Worm (Caenorhabditis elegans): Measurements from ENCODE around the gene F15B9.10.

DNA sequence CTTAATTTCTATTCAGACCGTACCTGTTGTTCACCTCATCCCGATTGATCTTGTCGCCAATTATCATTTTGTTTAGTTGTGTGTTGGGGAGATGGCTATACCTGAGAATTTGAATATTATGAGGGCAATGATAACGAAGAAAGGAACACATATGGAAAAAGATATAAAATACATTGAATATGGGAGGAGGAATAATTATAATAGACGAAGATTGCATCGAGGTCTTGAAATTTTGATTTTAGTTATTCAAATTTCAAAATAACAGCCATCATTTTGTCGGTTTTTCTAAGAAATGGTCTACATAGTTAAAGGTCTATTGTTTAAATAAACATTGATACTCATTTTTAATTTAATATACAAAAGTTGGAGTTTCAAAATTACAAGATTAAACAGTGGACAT lies 21.7 kb downstream of the F15B9.10 start, which contains the start of gene shw-3:
- TF ChIP-seq ref-1 (GFP tag; conservative IDR thresholded peaks at IDR 0.05) (no peak), flt-1 (GFP tag; IDR thresholded peaks at IDR 0.05) (no peak), T22C8.4 (GFP tag; IDR thresholded peaks at IDR 0.05) (no peak), tab-1 (GFP tag; IDR thresholded peaks at IDR 0.05) (no peak), med-1 (GFP tag; optimal IDR thresholded peaks at IDR 0.05; ENCODE audit: insufficient read depth) (no peak), ztf-29 (GFP tag; IDR thresholded peaks at IDR 0.05) (no peak)
